Worm (Caenorhabditis elegans): ENCODE data around the gene F39F10.4.

- no peak for TF ChIP-seq blmp-1 (tag; optimal IDR thresholded peaks at IDR 0.05)
- no peak for TF ChIP-seq elt-1 (tag; optimal IDR thresholded peaks at IDR 0.05; ENCODE audit: borderline replicate concordance, insufficient read depth)
- TF ChIP-seq lin-13 (tag; optimal IDR thresholded peaks at IDR 0.05) = no peak
- TF ChIP-seq nhr-237 (tag; optimal IDR thresholded peaks at IDR 0.05) = peak; percentile 52
- no peak for TF ChIP-seq nhr-28 (tag; optimal IDR thresholded peaks at IDR 0.05)
- TF ChIP-seq ces-1 (GFP tag; optimal IDR thresholded peaks at IDR 0.05) = peak; percentile 13
- TF ChIP-seq hlh-1 (tag; optimal IDR thresholded peaks at IDR 0.05) = no peak
- TF ChIP-seq mab-5 (tag; optimal IDR thresholded peaks at IDR 0.05) = no peak
- TF ChIP-seq unc-62 (GFP tag; optimal IDR thresholded peaks at IDR 0.05) = no peak
- TF ChIP-seq lsy-2 (tag; optimal IDR thresholded peaks at IDR 0.05) = no peak
- TF ChIP-seq unc-39 (tag; optimal IDR thresholded peaks at IDR 0.05) = no peak
- TF ChIP-seq pha-4 (tag; optimal IDR thresholded peaks at IDR 0.05) = no peak
- no peak for TF ChIP-seq snpc-4 (tag; optimal IDR thresholded peaks at IDR 0.05)
- no peak for TF ChIP-seq mep-1 (tag; optimal IDR thresholded peaks at IDR 0.05)
These were observed 27.2 kb upstream of the F39F10.4 start for ce11 chrX:16930663-16931097.

Measured in whole organism, mixed stage, embryonic.